Worm (Caenorhabditis elegans): ENCODE results near the gene srw-124.

- no peak for TF ChIP-seq unc-39 (tag; optimal IDR thresholded peaks at IDR 0.05)
- no peak for TF ChIP-seq unc-62 (GFP tag; optimal IDR thresholded peaks at IDR 0.05)
- TF ChIP-seq lin-13 (tag; optimal IDR thresholded peaks at IDR 0.05): no peak
- no peak for TF ChIP-seq nhr-76 (tag; optimal IDR thresholded peaks at IDR 0.05)
- TF ChIP-seq sptf-1 (tag; optimal IDR thresholded peaks at IDR 0.05): no peak
- TF ChIP-seq nhr-28 (tag; optimal IDR thresholded peaks at IDR 0.05): no peak
- no peak for TF ChIP-seq nhr-237 (tag; optimal IDR thresholded peaks at IDR 0.05)
- TF ChIP-seq snpc-4 (tag; optimal IDR thresholded peaks at IDR 0.05): no peak
- no peak for TF ChIP-seq blmp-1 (tag; optimal IDR thresholded peaks at IDR 0.05)
Observed at ce11 chrV:2976287-2976686, at the start of gene srw-124.

All from whole organism, mixed stage, embryonic.